Worm (Caenorhabditis elegans): ENCODE results near the gene trr-1.

DNA sequence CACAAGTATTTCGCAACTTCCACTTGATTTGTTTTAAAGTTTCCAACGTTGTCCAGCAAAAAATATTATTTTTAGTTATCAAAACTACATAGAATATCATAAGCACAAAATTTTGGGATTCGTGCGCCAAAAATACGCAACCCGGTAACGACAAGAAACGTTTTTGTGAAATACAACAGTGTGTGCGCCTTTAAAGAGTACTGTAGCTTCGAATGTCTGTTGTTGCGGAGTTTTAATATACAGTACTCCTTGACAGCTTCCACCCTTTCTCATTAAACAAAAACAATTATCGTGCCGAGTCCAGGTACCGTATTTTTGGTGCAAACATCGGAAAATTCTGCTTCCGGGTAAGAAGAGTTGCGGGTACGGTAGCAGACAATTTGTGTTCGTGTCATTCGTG, 4.5 kb upstream of the trr-1 start:
- TF ChIP-seq tra-4 (tag; optimal IDR thresholded peaks at IDR 0.05) = no peak
- no peak for TF ChIP-seq hmbx-1 (tag; optimal IDR thresholded peaks at IDR 0.05)
- TF ChIP-seq ets-7 (tag; optimal IDR thresholded peaks at IDR 0.05) = no peak
- TF ChIP-seq scrt-1 (GFP tag; IDR thresholded peaks at IDR 0.05) = no peak
- no peak for TF ChIP-seq pes-1 (GFP tag; IDR thresholded peaks at IDR 0.05)
- no peak for TF ChIP-seq flt-1 (GFP tag; IDR thresholded peaks at IDR 0.05)
- no peak for TF ChIP-seq ama-1 (optimal IDR thresholded peaks at IDR 0.05)
- TF ChIP-seq aly-1 (tag; optimal IDR thresholded peaks at IDR 0.05) = no peak
- no peak for TF ChIP-seq ceh-36 (tag; optimal IDR thresholded peaks at IDR 0.05)
- no peak for TF ChIP-seq sea-1 (GFP tag; conservative IDR thresholded peaks at IDR 0.05)
- TF ChIP-seq tbx-11 (GFP tag; IDR thresholded peaks at IDR 0.05) = no peak

All from whole organism, early embryonic.